Fruit fly (Drosophila melanogaster) whole organism, larva: ENCODE data around the gene Lnk.

Experiments used
- noc ChIP-seq: fragments of 200-800 bp; sonication (Bioruptor generic); optimal IDR thresholded peaks from 3 replicates; lab custom pipeline; 2019; ENCODE audit warnings: missing biosample characterization, mild to moderate bottlenecking, missing genetic modification characterization, moderate library complexity

Lnk gene

DNA sequence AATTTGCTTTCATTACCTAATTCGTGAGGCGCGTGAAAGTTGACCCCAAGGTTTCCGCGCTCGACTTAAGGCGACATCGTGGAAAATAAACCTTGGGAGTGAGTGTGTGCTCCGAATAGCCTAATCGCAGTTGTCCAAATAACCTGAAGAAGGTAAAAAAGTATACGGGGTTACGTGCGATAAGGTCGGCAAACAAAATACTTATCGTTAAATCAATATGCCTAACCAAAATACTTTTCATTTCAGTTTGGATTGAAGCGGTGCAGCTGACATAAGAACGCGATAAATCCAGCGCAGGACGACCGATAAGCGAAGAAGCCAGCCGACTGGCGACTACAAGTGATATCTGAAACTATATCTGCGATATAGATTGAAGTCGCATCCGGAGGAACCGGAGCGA is 3.2 kb upstream of the Lnk start:
- TF ChIP-seq noc (tag; lab: Kevin White, UChicago): no peak

DNA sequence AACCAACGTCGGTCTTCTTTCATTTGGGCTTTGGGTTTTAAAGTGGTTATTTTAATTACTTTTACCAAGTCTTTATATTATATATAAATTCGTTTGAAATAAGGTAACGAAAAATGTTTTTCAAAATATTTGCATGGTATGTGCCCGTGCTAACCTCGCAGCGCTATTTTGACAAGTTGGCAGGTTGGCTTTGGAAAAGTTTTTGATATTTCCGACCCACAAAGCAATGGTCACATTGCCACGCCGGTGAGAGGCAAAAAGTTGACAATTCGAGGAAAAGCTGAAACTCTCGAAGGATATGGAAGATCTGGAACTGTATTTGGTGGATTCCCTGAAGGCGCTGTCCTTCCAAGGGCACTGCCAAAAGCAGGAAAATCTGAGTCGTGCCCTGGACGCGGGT is 4.9 kb downstream of the Lnk start, which contains the start of gene CG5913:
TSS of gene CG5913 (plus strand) at position 224 of the 400 bp plus-strand sequence.
- TF ChIP-seq noc (tag; lab: Kevin White, UChicago): no peak

dm6 chr3R:25895522-25895921 is 7.2 kb downstream of the Lnk start, which contains the start of gene Sodq:
TSS of gene Sodq (plus strand) at chr3R:25895822.
- no peak for TF ChIP-seq noc (tag; lab: Kevin White, UChicago)

DNA sequence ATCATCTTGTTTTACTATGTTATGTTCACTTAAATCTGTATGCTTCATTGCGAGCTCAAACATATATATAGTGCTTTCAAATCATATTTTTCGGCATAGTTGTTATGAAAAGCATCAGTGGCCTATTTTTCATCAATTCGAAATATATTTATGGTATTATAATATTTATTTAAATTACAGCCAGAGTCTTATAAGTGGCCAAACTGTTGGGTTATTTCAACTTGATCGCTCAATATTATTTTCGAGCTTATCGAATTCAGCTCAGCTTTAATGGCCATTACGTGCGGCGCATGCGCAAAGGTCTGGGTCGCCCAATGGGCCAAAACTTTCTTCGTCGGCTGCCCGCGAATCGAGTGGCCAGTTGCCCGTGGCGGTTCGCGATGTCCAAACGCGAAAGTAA is 8.8 kb downstream of the Lnk start, which contains the start of gene Mco3:
TSS of gene Mco3 (plus strand) at position 301 of the 400 bp plus-strand sequence.
- TF ChIP-seq noc (tag; lab: Kevin White, UChicago): no peak

DNA sequence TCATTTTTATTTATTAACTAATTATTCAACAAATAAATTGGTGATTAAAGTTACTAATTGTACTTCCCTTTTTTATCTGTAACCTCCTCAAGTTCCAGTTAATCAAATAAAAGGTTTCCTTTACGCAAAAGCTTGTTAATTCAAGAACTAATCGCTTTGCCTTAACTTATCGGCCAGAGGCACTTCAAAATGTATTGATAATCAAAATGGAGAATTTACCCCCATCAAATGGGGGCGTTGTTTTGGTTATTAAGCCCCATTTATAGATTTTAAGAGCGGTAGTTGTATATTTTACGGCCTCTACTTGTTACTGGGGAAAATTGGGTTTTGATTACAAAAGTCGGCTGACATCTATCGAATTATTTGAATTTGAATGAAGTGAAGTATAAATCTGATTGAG is 11.3 kb downstream of the Lnk start, which contains the start of gene CG31091:
TSS of gene CG31091 (plus strand) at position 214 of the 400 bp plus-strand sequence.
- TF ChIP-seq noc (tag; lab: Kevin White, UChicago): no peak

DNA sequence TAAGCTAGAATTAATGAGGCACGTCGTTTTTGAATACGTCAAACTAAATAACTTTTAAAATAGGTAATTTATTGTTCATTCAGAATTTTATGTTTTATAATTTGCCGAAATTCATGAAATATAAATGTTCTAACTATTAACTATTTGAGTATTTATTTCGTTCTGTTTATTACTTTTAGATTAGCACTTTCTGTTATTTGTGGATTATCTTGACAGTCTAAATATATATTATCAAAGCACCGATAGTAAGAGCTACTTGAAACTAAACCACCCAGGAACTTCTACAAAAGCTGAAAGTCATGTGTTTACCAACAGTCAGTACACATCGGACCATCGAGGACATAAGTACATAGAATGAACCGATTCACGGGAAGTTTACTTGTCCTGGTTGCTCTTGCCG is 14.0 kb downstream of the Lnk start, which contains the start of gene CG31089:
TSS of gene CG31089 (plus strand) at position 301 of the 400 bp plus-strand sequence.
- no peak for TF ChIP-seq noc (tag; lab: Kevin White, UChicago)

- TF ChIP-seq noc (tag; lab: Kevin White, UChicago): peak; percentile 75
Observed at dm6 chr3R:25906722-25907121, 18.4 kb downstream of the Lnk start, which contains the start of gene kumpel. TSS of gene kumpel (plus strand) at chr3R:25907022.

- no peak for TF ChIP-seq noc (tag; lab: Kevin White, UChicago)
Observed at dm6 chr3R:25919912-25920311, 31.6 kb downstream of the Lnk start.

- no peak for TF ChIP-seq noc (tag; lab: Kevin White, UChicago)
Observed at dm6 chr3R:25922534-25922933, 34.2 kb downstream of the Lnk start, which contains the start of gene CG14546. TSS of gene CG14546 (minus strand) at chr3R:25922634.

- no peak for TF ChIP-seq noc (tag; lab: Kevin White, UChicago)
Observed at dm6 chr3R:25941310-25941709, 53.0 kb downstream of the Lnk start.
